Worm (Caenorhabditis elegans): Measurements from ENCODE around the gene ptp-1.

DNA sequence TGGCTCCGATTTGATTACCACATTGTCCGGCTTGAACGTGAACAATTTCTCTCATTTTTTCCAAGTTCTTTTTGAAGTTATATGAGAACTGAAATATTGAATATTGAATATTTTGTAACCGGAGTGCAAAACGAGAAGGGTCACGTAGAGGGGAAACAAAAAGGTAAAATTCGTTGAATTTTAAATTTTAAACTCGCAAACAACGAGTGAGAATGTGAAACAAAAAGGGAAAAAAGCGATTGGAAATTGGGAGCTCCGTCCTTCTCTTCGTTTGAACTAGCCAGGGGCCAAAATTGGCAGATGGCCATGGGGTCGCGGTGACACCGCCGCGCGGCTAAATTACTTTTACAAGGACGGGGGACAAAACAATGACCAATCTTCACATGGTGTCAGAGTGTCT is 49.0 kb upstream of the ptp-1 start, which contains the start of gene ben-1:
- TF ChIP-seq ztf-29 (GFP tag; IDR thresholded peaks at IDR 0.05): no peak
- no peak for TF ChIP-seq klf-2 (GFP tag; conservative IDR thresholded peaks at IDR 0.05)
- TF ChIP-seq flt-1 (GFP tag; IDR thresholded peaks at IDR 0.05): no peak

Measured in whole organism, midembryonic.